Fruit fly (Drosophila melanogaster) whole organism, wandering third instar larva: ENCODE data around the gene sstn.

Source experiments
- CrebA ChIP-seq: fragments of 200-800 bp; sonication (Bioruptor generic); optimal IDR thresholded peaks from 2 replicates; lab custom pipeline; 2016; ENCODE audit warnings: missing biosample characterization, mild to moderate bottlenecking, missing genetic modification characterization, borderline replicate concordance
- HLH106 ChIP-seq: fragments of 200-800 bp; optimal IDR thresholded peaks from 3 replicates; lab custom pipeline; 2019; ENCODE audit warnings: missing biosample characterization, mild to moderate bottlenecking, missing genetic modification characterization, moderate library complexity
- Hr83 ChIP-seq: fragments of 200-300 bp; sonication (Bioruptor generic); optimal IDR thresholded peaks from 2 replicates; lab custom pipeline; 2016; ENCODE audit warnings: missing biosample characterization, mild to moderate bottlenecking, missing genetic modification characterization, moderate library complexity; ENCODE audit not compliant: poor library complexity, severe bottlenecking
- h ChIP-seq: fragments of 200-800 bp; sonication (Bioruptor generic); optimal IDR thresholded peaks from 3 replicates; lab custom pipeline; 2016; ENCODE audit warnings: missing biosample characterization, mild to moderate bottlenecking, missing genetic modification characterization
- psq ChIP-seq: fragments of 200-800 bp; sonication (Bioruptor generic); optimal IDR thresholded peaks from 3 replicates; lab custom pipeline; 2017; ENCODE audit warnings: missing biosample characterization, mild to moderate bottlenecking, missing genetic modification characterization, moderate library complexity

DNA sequence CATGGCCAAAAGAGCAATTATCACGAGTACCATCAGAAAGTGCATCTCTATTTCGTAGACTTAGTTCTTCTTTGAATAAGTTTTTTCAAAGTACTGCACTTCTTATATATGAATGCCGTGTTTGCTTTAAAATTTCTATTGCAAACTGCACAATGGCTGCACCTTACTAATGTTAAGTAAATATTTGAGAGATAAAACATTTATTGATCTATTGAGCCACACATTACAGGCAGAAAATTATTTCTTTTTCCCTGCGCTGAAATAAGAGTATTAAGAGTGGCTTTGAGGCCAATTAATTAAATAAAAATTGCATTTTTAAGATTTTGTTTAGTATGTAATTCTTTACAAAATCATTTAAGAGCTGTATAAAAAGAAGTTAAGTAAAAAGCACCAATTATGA lies 41.3 kb downstream of the sstn start, which contains the start of gene CG43680:
- TF ChIP-seq CrebA (GFP tag; lab: Kevin White, UChicago) (no peak), psq (no peak), Hr83 (GFP tag; lab: Kevin White, UChicago) (no peak), HLH106 (tag; lab: Kevin White, UChicago) (no peak), h (GFP tag; lab: Kevin White, UChicago) (no peak)
